Worm (Caenorhabditis elegans): ENCODE measurements around the gene prp-38.

The prp-38 gene

ce11 chrV:10798090-10798489 lies 7.7 kb downstream of the prp-38 start, which contains the start of gene srh-184:
TSS of gene srh-184 (minus strand) at chrV:10798190.
- TF ChIP-seq elt-4 (tag; optimal IDR thresholded peaks at IDR 0.05) (no peak), ceh-14 (tag; optimal IDR thresholded peaks at IDR 0.05) (no peak), tbx-2 (tag; optimal IDR thresholded peaks at IDR 0.05) (no peak), ceh-9 (tag; optimal IDR thresholded peaks at IDR 0.05) (no peak)

- TF ChIP-seq lin-11 (tag; optimal IDR thresholded peaks at IDR 0.05) (no peak), ceh-31 (tag; optimal IDR thresholded peaks at IDR 0.05) (no peak), hlh-13 (GFP tag; optimal IDR thresholded peaks at IDR 0.05) (no peak), fkh-6 (tag; optimal IDR thresholded peaks at IDR 0.05) (no peak), ceh-9 (tag; optimal IDR thresholded peaks at IDR 0.05) (no peak), ceh-48 (tag; optimal IDR thresholded peaks at IDR 0.05) (no peak), ceh-19 (GFP tag; optimal IDR thresholded peaks at IDR 0.05) (no peak), madf-2 (tag; optimal IDR thresholded peaks at IDR 0.05) (no peak), nhr-11 (tag; optimal IDR thresholded peaks at IDR 0.05) (no peak), pha-2 (tag; optimal IDR thresholded peaks at IDR 0.05) (no peak), ztf-16 (tag; optimal IDR thresholded peaks at IDR 0.05) (no peak), ref-2 (tag; optimal IDR thresholded peaks at IDR 0.05) (no peak), pag-3 (tag; optimal IDR thresholded peaks at IDR 0.05; ENCODE audit: borderline replicate concordance) (no peak), F13H6.1 (tag; optimal IDR thresholded peaks at IDR 0.05) (no peak)
Observed at ce11 chrV:10795494-10795893, 10.3 kb downstream of the prp-38 start, which contains the start of gene D1054.19. TSS of gene D1054.19 (plus strand) at chrV:10795794.

- TF ChIP-seq syd-9 (tag; optimal IDR thresholded peaks at IDR 0.05), result no peak
- TF ChIP-seq hlh-8 (tag; optimal IDR thresholded peaks at IDR 0.05), result no peak
- TF ChIP-seq pag-3 (tag; optimal IDR thresholded peaks at IDR 0.05; ENCODE audit: borderline replicate concordance), result no peak
Observed at ce11 chrV:10794463-10794862, 11.4 kb downstream of the prp-38 start.

ce11 chrV:10793498-10793897 lies 12.3 kb downstream of the prp-38 start, which contains the start of gene ule-3:
TSS of gene ule-3 (plus strand) at chrV:10793798.
- TF ChIP-seq ceh-30 (tag; optimal IDR thresholded peaks at IDR 0.05) (no peak), eyg-1 (tag; optimal IDR thresholded peaks at IDR 0.05) (no peak), lin-11 (tag; optimal IDR thresholded peaks at IDR 0.05) (no peak), pat-9 (tag; optimal IDR thresholded peaks at IDR 0.05) (no peak), pros-1 (tag; optimal IDR thresholded peaks at IDR 0.05) (no peak), ets-4 (tag; optimal IDR thresholded peaks at IDR 0.05) (no peak), pqm-1 (tag; optimal IDR thresholded peaks at IDR 0.05) (no peak), lim-6 (tag; optimal IDR thresholded peaks at IDR 0.05) (no peak), ceh-24 (tag; optimal IDR thresholded peaks at IDR 0.05) (no peak), hlh-8 (tag; optimal IDR thresholded peaks at IDR 0.05) (no peak), unc-3 (GFP tag; conservative IDR thresholded peaks at IDR 0.05) (no peak), unc-3 (tag; optimal IDR thresholded peaks at IDR 0.05) (no peak), K09A11.1 (tag; optimal IDR thresholded peaks at IDR 0.05; ENCODE audit: insufficient read depth) (no peak)

- no peak for TF ChIP-seq hlh-6 (tag; optimal IDR thresholded peaks at IDR 0.05)
- TF ChIP-seq fkh-10 (GFP tag; optimal IDR thresholded peaks at IDR 0.05), result no peak
- TF ChIP-seq ama-1 (optimal IDR thresholded peaks at IDR 0.05), result no peak
- no peak for TF ChIP-seq sdc-2 (tag; optimal IDR thresholded peaks at IDR 0.05)
- no peak for TF ChIP-seq elt-2 (tag; optimal IDR thresholded peaks at IDR 0.05)
- TF ChIP-seq nhr-232 (tag; optimal IDR thresholded peaks at IDR 0.05), result no peak
- TF ChIP-seq tbx-7 (tag; optimal IDR thresholded peaks at IDR 0.05), result no peak
- TF ChIP-seq ceh-30 (tag; optimal IDR thresholded peaks at IDR 0.05), result no peak
- no peak for TF ChIP-seq K09A11.1 (tag; optimal IDR thresholded peaks at IDR 0.05; ENCODE audit: insufficient read depth)
- TF ChIP-seq madf-2 (tag; optimal IDR thresholded peaks at IDR 0.05), result no peak
- TF ChIP-seq ceh-14 (tag; optimal IDR thresholded peaks at IDR 0.05), result no peak
- no peak for TF ChIP-seq ceh-34 (tag; optimal IDR thresholded peaks at IDR 0.05)
- no peak for TF ChIP-seq nfya-1 (tag; optimal IDR thresholded peaks at IDR 0.05)
- TF ChIP-seq hlh-8 (tag; optimal IDR thresholded peaks at IDR 0.05), result no peak
- no peak for TF ChIP-seq mec-3 (tag; optimal IDR thresholded peaks at IDR 0.05; ENCODE audit: borderline replicate concordance)
Observed at ce11 chrV:10792775-10793174, 13.1 kb downstream of the prp-38 start, which contains the start of gene D1054.10. TSS of gene D1054.10 (minus strand) at chrV:10792875.
